Worm (Caenorhabditis elegans) whole organism, early embryonic: ENCODE results near the gene nol-6.

ENCODE experiments used
- F13C5.2 ChIP-seq: sonication (generic microtip); optimal IDR thresholded peaks from 2 replicates; lab custom pipeline; 2017; ENCODE audit warnings: mild to moderate bottlenecking, missing genetic modification characterization, inconsistent platforms, missing compliant biosample characterization
- aly-1 ChIP-seq: sonication (generic microtip); optimal IDR thresholded peaks from 2 replicates; lab custom pipeline; 2016; ENCODE audit warnings: missing genetic modification characterization, missing compliant biosample characterization
- ama-1 ChIP-seq: fragments of 150-350 bp; optimal IDR thresholded peaks from 2 replicates; lab custom pipeline; 2014
- ceh-13 ChIP-seq: fragments of 200-800 bp; sonication (Bioruptor generic); optimal IDR thresholded peaks from 2 replicates; lab custom pipeline; 2018; ENCODE audit warnings: mild to moderate bottlenecking, missing genetic modification characterization, missing compliant biosample characterization
- ceh-36 ChIP-seq: sonication (generic microtip); optimal IDR thresholded peaks from 2 replicates; lab custom pipeline; 2016; ENCODE audit warnings: missing genetic modification characterization, inconsistent platforms, missing compliant biosample characterization
- hmg-4 ChIP-seq: fragments of 200-800 bp; sonication (Bioruptor generic); optimal IDR thresholded peaks from 2 replicates; lab custom pipeline; 2018; ENCODE audit warnings: mild to moderate bottlenecking, missing genetic modification characterization, missing compliant biosample characterization
- hnd-1 ChIP-seq: sonication (generic microtip); optimal IDR thresholded peaks from 2 replicates; lab custom pipeline; 2016; ENCODE audit warnings: missing genetic modification characterization, missing compliant biosample characterization
- scrt-1 ChIP-seq: fragments of 200-800 bp; sonication (Bioruptor generic); IDR thresholded peaks from 2 replicates; pipeline ENCODE4 v1.3.6; 2022; ENCODE audit warnings: missing genetic modification characterization, missing compliant biosample characterization
- tbx-11 ChIP-seq: fragments of 200-800 bp; sonication (Bioruptor generic); IDR thresholded peaks from 2 replicates; pipeline ENCODE4 v1.3.6; 2022; ENCODE audit warnings: missing genetic modification characterization, missing compliant biosample characterization
- tbx-37 ChIP-seq: fragments of 200-800 bp; sonication (Bioruptor generic); conservative IDR thresholded peaks from 2 replicates; pipeline ENCODE4 v1.3.6; 2022; ENCODE audit warnings: missing genetic modification reagents, missing genetic modification characterization, missing compliant biosample characterization
- tra-4 ChIP-seq: sonication (generic microtip); optimal IDR thresholded peaks from 2 replicates; lab custom pipeline; 2017; ENCODE audit warnings: missing genetic modification characterization, missing compliant biosample characterization

DNA sequence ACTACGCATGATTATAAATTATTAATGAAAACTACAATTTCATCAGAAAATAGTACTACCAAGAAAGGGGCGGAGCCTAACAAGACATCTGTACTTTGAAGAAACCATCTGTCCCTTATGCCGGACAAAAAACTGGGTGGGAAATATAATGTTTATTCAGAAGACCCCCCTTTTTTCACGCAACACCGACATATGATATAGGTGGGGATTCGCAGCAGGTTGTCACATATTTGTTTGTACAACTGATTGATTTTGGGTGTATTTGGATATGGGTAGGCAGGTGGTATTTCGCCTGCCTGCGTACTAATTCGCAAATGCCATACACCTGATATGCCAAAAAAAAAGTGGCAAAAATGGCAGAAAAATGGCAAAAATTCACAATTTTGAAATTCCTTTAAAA is 13.6 kb downstream of the nol-6 start, which contains the start of gene Y51H7C.10:
- TF ChIP-seq ama-1 (lab: Kevin White, UChicago): no peak
- TF ChIP-seq hmg-4 (GFP tag; lab: Kevin White, UChicago): no peak
- TF ChIP-seq scrt-1: no peak
- no peak for TF ChIP-seq hnd-1 (tag; lab: Kevin White, UChicago)
- no peak for TF ChIP-seq aly-1 (tag; lab: Kevin White, UChicago)
- no peak for TF ChIP-seq ceh-36
- no peak for TF ChIP-seq ceh-13 (GFP tag; lab: Kevin White, UChicago)
- TF ChIP-seq F13C5.2 (tag; lab: Kevin White, UChicago): no peak
- TF ChIP-seq tbx-11 (GFP tag; lab: Robert Waterston, UW): no peak
- no peak for TF ChIP-seq tbx-37 (GFP tag; lab: Robert Waterston, UW)
- TF ChIP-seq tra-4 (tag; lab: Kevin White, UChicago): no peak
